Worm (Caenorhabditis elegans) whole organism, mixed stage, embryonic: ENCODE data around the gene F22F7.12.

Experiments
- ceh-83 ChIP-seq: fragments of 200-800 bp; sonication (Bioruptor generic); optimal IDR thresholded peaks from 2 replicates; lab custom pipeline; 2018; ENCODE audit warnings: mild to moderate bottlenecking, missing genetic modification characterization, missing compliant biosample characterization
- lin-13 ChIP-seq: fragments of 150-350 bp; optimal IDR thresholded peaks from 2 replicates; lab custom pipeline; 2014; ENCODE audit warnings: missing biosample characterization, missing genetic modification characterization
- lin-32 ChIP-seq: fragments of 200-800 bp; sonication (Bioruptor generic); optimal IDR thresholded peaks from 2 replicates; lab custom pipeline; 2018; ENCODE audit warnings: mild to moderate bottlenecking, missing genetic modification characterization, missing compliant biosample characterization
- mep-1 ChIP-seq: fragments of 150-350 bp; optimal IDR thresholded peaks from 2 replicates; lab custom pipeline; 2017; ENCODE audit warnings: missing biosample characterization, missing genetic modification reagents, missing genetic modification characterization, inconsistent platforms
- nhr-12 ChIP-seq: fragments of 150-350 bp; optimal IDR thresholded peaks from 2 replicates; lab custom pipeline; 2014; ENCODE audit warnings: missing biosample characterization, missing genetic modification characterization
- nhr-2 ChIP-seq: fragments of 150-350 bp; optimal IDR thresholded peaks from 2 replicates; lab custom pipeline; 2014; ENCODE audit warnings: missing biosample characterization, missing genetic modification characterization
- nhr-237 ChIP-seq: fragments of 150-350 bp; optimal IDR thresholded peaks from 2 replicates; lab custom pipeline; 2014; ENCODE audit warnings: missing biosample characterization, missing genetic modification characterization
- pha-4 ChIP-seq: fragments of 150-350 bp; optimal IDR thresholded peaks from 2 replicates; lab custom pipeline; 2018; ENCODE audit warnings: missing biosample characterization, missing genetic modification reagents, missing genetic modification characterization
- tbx-8 ChIP-seq: fragments of 200-800 bp; sonication (Bioruptor generic); optimal IDR thresholded peaks from 2 replicates; lab custom pipeline; 2018; ENCODE audit warnings: mild to moderate bottlenecking, missing genetic modification characterization, moderate library complexity, missing compliant biosample characterization

- TF ChIP-seq lin-13 (tag; lab: Kevin White, UChicago) (no peak), mep-1 (tag; lab: Kevin White, UChicago) (no peak), tbx-8 (GFP tag; lab: Kevin White, UChicago) (no peak), nhr-12 (tag; lab: Kevin White, UChicago) (no peak), nhr-2 (tag; lab: Kevin White, UChicago) (no peak), nhr-237 (no peak), ceh-83 (GFP tag; lab: Kevin White, UChicago) (no peak), pha-4 (tag; lab: Kevin White, UChicago) (no peak), lin-32 (no peak)
These were observed 48.5 kb downstream of the F22F7.12 start, which contains the start of gene clec-207 for ce11 chrV:2095772-2096171.
